Worm (Caenorhabditis elegans) whole organism, young adult: ENCODE results near the gene F44G4.1.

Source experiments
- F22D6.2 ChIP-seq: sonication (generic microtip); optimal IDR thresholded peaks from 2 replicates; lab custom pipeline; 2016; ENCODE audit warnings: mild to moderate bottlenecking, missing genetic modification characterization, missing compliant biosample characterization
- F33H1.4 ChIP-seq: fragments of 200-800 bp; sonication (Bioruptor generic); IDR thresholded peaks from 2 replicates; pipeline ENCODE4 v1.3.6; 2022; ENCODE audit warnings: missing genetic modification reagents, missing genetic modification characterization, missing compliant biosample characterization
- F39B2.1 ChIP-seq: fragments of 200-800 bp; sonication (Bioruptor generic); IDR thresholded peaks from 2 replicates; pipeline ENCODE4 v1.3.6; 2022; ENCODE audit warnings: missing genetic modification reagents, missing genetic modification characterization, missing compliant biosample characterization
- F49E8.2 ChIP-seq: sonication (generic microtip); optimal IDR thresholded peaks from 3 replicates; lab custom pipeline; 2017; ENCODE audit warnings: missing genetic modification characterization, mild to moderate bottlenecking, missing compliant biosample characterization, antibody characterized with exemption, moderate library complexity; ENCODE audit not compliant: insufficient read depth
- K11D2.4 ChIP-seq: fragments of 200-800 bp; sonication (Bioruptor generic); IDR thresholded peaks from 2 replicates; pipeline ENCODE4 v1.3.6; 2022; ENCODE audit warnings: missing genetic modification reagents, missing genetic modification characterization, missing compliant biosample characterization
- Y53F4B.3 ChIP-seq: fragments of 200-800 bp; sonication (Bioruptor generic); IDR thresholded peaks from 2 replicates; pipeline ENCODE4 v1.3.6; 2022; ENCODE audit warnings: missing genetic modification reagents, missing genetic modification characterization, missing compliant biosample characterization
- Y56A3A.18 ChIP-seq: fragments of 200-800 bp; sonication (Bioruptor generic); IDR thresholded peaks from 2 replicates; pipeline ENCODE4 v1.3.6; 2022; ENCODE audit warnings: missing genetic modification reagents, missing genetic modification characterization, missing compliant biosample characterization
- Y79H2A.3 ChIP-seq: fragments of 200-800 bp; sonication (Bioruptor generic); conservative IDR thresholded peaks from 2 replicates; pipeline ENCODE4 v1.3.6; 2022; ENCODE audit warnings: missing genetic modification reagents, missing genetic modification characterization, missing compliant biosample characterization
- Y95B8A.8 ChIP-seq: fragments of 200-800 bp; sonication (Bioruptor generic); IDR thresholded peaks from 2 replicates; pipeline ENCODE4 v1.3.6; 2022; ENCODE audit warnings: missing genetic modification reagents, missing genetic modification characterization, missing compliant biosample characterization
- atf-7 ChIP-seq: sonication (generic microtip); optimal IDR thresholded peaks from 2 replicates; lab custom pipeline; 2017; ENCODE audit warnings: mild to moderate bottlenecking, missing genetic modification characterization, missing compliant biosample characterization
- athp-1 ChIP-seq: sonication (generic microtip); optimal IDR thresholded peaks from 2 replicates; lab custom pipeline; 2017; ENCODE audit warnings: mild to moderate bottlenecking, missing genetic modification characterization, missing compliant biosample characterization
- attf-3 ChIP-seq: fragments of 200-800 bp; sonication (Bioruptor generic); conservative IDR thresholded peaks from 2 replicates; pipeline ENCODE4 v1.3.6; 2022; ENCODE audit warnings: missing genetic modification reagents, missing genetic modification characterization, missing compliant biosample characterization
- attf-5 ChIP-seq: fragments of 200-800 bp; sonication (Bioruptor generic); optimal IDR thresholded peaks from 2 replicates; lab custom pipeline; 2018; ENCODE audit warnings: mild to moderate bottlenecking, missing genetic modification characterization, missing compliant biosample characterization
- bed-2 ChIP-seq: fragments of 200-800 bp; sonication (Bioruptor generic); IDR thresholded peaks from 2 replicates; pipeline ENCODE4 v1.3.6; 2022; ENCODE audit warnings: missing genetic modification reagents, missing genetic modification characterization, missing compliant biosample characterization
- ceh-27 ChIP-seq: fragments of 200-800 bp; sonication (Bioruptor generic); optimal IDR thresholded peaks from 2 replicates; lab custom pipeline; 2018; ENCODE audit warnings: mild to moderate bottlenecking, missing genetic modification characterization, moderate library complexity, missing compliant biosample characterization
- ceh-91 ChIP-seq: fragments of 200-800 bp; sonication (Bioruptor generic); IDR thresholded peaks from 2 replicates; pipeline ENCODE4 v1.3.6; 2022; ENCODE audit warnings: missing genetic modification reagents, missing genetic modification characterization, missing compliant biosample characterization
- dox-1 ChIP-seq: fragments of 200-800 bp; sonication (Bioruptor generic); IDR thresholded peaks from 2 replicates; pipeline ENCODE4 v1.3.6; 2022; ENCODE audit warnings: missing genetic modification reagents, missing genetic modification characterization, missing compliant biosample characterization
- dpl-1 ChIP-seq: fragments of 150-350 bp; optimal IDR thresholded peaks from 2 replicates; lab custom pipeline; 2014; ENCODE audit warnings: missing biosample characterization, missing genetic modification reagents, missing genetic modification characterization
- efl-1 ChIP-seq: fragments of 150-350 bp; optimal IDR thresholded peaks from 2 replicates; lab custom pipeline; 2014; ENCODE audit warnings: missing biosample characterization, missing genetic modification reagents, missing genetic modification characterization
- fkh-3 ChIP-seq: sonication (generic microtip); optimal IDR thresholded peaks from 2 replicates; lab custom pipeline; 2016; ENCODE audit warnings: mild to moderate bottlenecking, missing genetic modification characterization, missing compliant biosample characterization
- gei-17 ChIP-seq: fragments of 200-800 bp; sonication (Bioruptor generic); optimal IDR thresholded peaks from 2 replicates; lab custom pipeline; 2018; ENCODE audit warnings: mild to moderate bottlenecking, missing genetic modification characterization, missing compliant biosample characterization
- him-1 ChIP-seq: sonication (generic microtip); optimal IDR thresholded peaks from 2 replicates; lab custom pipeline; 2016; ENCODE audit warnings: missing genotype, missing genetic modification reagents, missing genetic modification characterization, missing compliant biosample characterization
- hmg-1.2 ChIP-seq: fragments of 200-800 bp; sonication (Bioruptor generic); IDR thresholded peaks from 2 replicates; pipeline ENCODE4 v1.3.6; 2022; ENCODE audit warnings: missing genetic modification reagents, missing genetic modification characterization, missing compliant biosample characterization
- hsf-1 ChIP-seq: fragments of 200-800 bp; sonication (Bioruptor generic); IDR thresholded peaks from 2 replicates; pipeline ENCODE4 v1.3.6; 2022; ENCODE audit warnings: missing genetic modification reagents, missing genetic modification characterization, missing compliant biosample characterization
- lag-1 ChIP-seq: fragments of 200-800 bp; sonication (Bioruptor generic); IDR thresholded peaks from 2 replicates; pipeline ENCODE4 v1.3.6; 2022; ENCODE audit warnings: missing genetic modification reagents, missing genetic modification characterization, missing compliant biosample characterization
- let-526 ChIP-seq: fragments of 200-800 bp; sonication (Bioruptor generic); IDR thresholded peaks from 2 replicates; pipeline ENCODE4 v1.3.6; 2022; ENCODE audit warnings: missing genetic modification reagents, missing genetic modification characterization, missing compliant biosample characterization
- let-607 ChIP-seq, 2 experiments: fragments of 200-800 bp in 1 of 2; sonication (Bioruptor generic) in 1 of 2; sonication (generic microtip) in 1 of 2; optimal IDR thresholded peaks; 2 replicates each; lab custom pipeline; 2016 to 2018; ENCODE audit warnings: mild to moderate bottlenecking in 2 of 2, missing compliant biosample characterization in 2 of 2, missing genetic modification characterization in 2 of 2, moderate library complexity in 2 of 2, missing genotype in 1 of 2
- lin-35 ChIP-seq, 3 experiments: fragments of 150-350 bp in 2 of 3; sonication (generic microtip) in 1 of 3; optimal IDR thresholded peaks; 2 replicates each; lab custom pipeline; 2014 to 2018; ENCODE audit warnings: missing biosample characterization in 3 of 3, missing genetic modification characterization in 3 of 3, missing genetic modification reagents in 3 of 3
- lsl-1 ChIP-seq: fragments of 200-800 bp; sonication (Bioruptor generic); optimal IDR thresholded peaks from 2 replicates; lab custom pipeline; 2018; ENCODE audit warnings: mild to moderate bottlenecking, missing genetic modification characterization, moderate library complexity, missing compliant biosample characterization
- madf-3 ChIP-seq: fragments of 200-800 bp; sonication (Bioruptor generic); IDR thresholded peaks from 2 replicates; pipeline ENCODE4 v1.3.6; 2022; ENCODE audit warnings: missing genetic modification reagents, missing genetic modification characterization, missing compliant biosample characterization
- madf-8 ChIP-seq: fragments of 200-800 bp; sonication (Bioruptor generic); conservative IDR thresholded peaks from 2 replicates; pipeline ENCODE4 v1.3.6; 2022; ENCODE audit warnings: missing genetic modification reagents, missing genetic modification characterization, missing compliant biosample characterization
- nhr-80 ChIP-seq: sonication (generic microtip); optimal IDR thresholded peaks from 2 replicates; lab custom pipeline; 2016; ENCODE audit warnings: missing genetic modification characterization, missing compliant biosample characterization
- rec-8 ChIP-seq, 2 experiments: sonication (generic microtip); optimal IDR thresholded peaks; 2 replicates each; lab custom pipeline; 2016; ENCODE audit warnings: mild to moderate bottlenecking in 2 of 2, missing genetic modification characterization in 2 of 2, missing genetic modification reagents in 2 of 2, missing genotype in 2 of 2, missing biosample characterization in 1 of 2, missing compliant biosample characterization in 1 of 2, moderate library complexity in 1 of 2
- repo-1 ChIP-seq: sonication (generic microtip); optimal IDR thresholded peaks from 2 replicates; lab custom pipeline; 2017; ENCODE audit warnings: mild to moderate bottlenecking, missing genetic modification characterization, missing compliant biosample characterization
- snpc-1.1 ChIP-seq: sonication (generic microtip); optimal IDR thresholded peaks from 2 replicates; lab custom pipeline; 2017; ENCODE audit warnings: missing genetic modification characterization, mild to moderate bottlenecking, missing compliant biosample characterization, antibody characterized with exemption, moderate library complexity, missing genotype, missing genetic modification reagents; ENCODE audit not compliant: insufficient read depth
- snpc-1.3 ChIP-seq: sonication (generic microtip); optimal IDR thresholded peaks from 2 replicates; lab custom pipeline; 2017; ENCODE audit warnings: missing genetic modification characterization, mild to moderate bottlenecking, missing compliant biosample characterization, antibody characterized with exemption, moderate library complexity, missing genotype, missing genetic modification reagents; ENCODE audit not compliant: insufficient read depth
- snpc-3.4 ChIP-seq: sonication (generic microtip); optimal IDR thresholded peaks from 2 replicates; lab custom pipeline; 2017; ENCODE audit warnings: missing genetic modification characterization, mild to moderate bottlenecking, missing compliant biosample characterization, antibody characterized with exemption, moderate library complexity, missing genotype, missing genetic modification reagents
- snpc-4 ChIP-seq, 5 experiments: fragments of 150-350 bp in 1 of 5; sonication (generic microtip) in 4 of 5; optimal IDR thresholded peaks; 2 replicates each; lab custom pipeline; 2014 to 2018; ENCODE audit warnings: missing genetic modification characterization in 5 of 5, missing biosample characterization in 3 of 5, antibody characterized with exemption in 2 of 5, mild to moderate bottlenecking in 2 of 5, missing compliant biosample characterization in 2 of 5, missing genotype in 2 of 5, moderate library complexity in 2 of 5, missing genetic modification reagents in 1 of 5
- unc-130 ChIP-seq: sonication (generic microtip); optimal IDR thresholded peaks from 2 replicates; lab custom pipeline; 2016; ENCODE audit warnings: missing genetic modification reagents, missing genetic modification characterization, missing compliant biosample characterization
- xnd-1 ChIP-seq: sonication (generic microtip); optimal IDR thresholded peaks from 2 replicates; lab custom pipeline; 2016; ENCODE audit warnings: missing genotype, missing genetic modification reagents, missing genetic modification characterization, missing compliant biosample characterization
- zfh-2 ChIP-seq: fragments of 200-800 bp; sonication (Bioruptor generic); conservative IDR thresholded peaks from 2 replicates; pipeline ENCODE4 v1.3.6; 2022; ENCODE audit warnings: missing genetic modification reagents, missing genetic modification characterization, missing compliant biosample characterization
- zim-3 ChIP-seq: sonication (generic microtip); optimal IDR thresholded peaks from 2 replicates; lab custom pipeline; 2017; ENCODE audit warnings: mild to moderate bottlenecking, missing genetic modification characterization, moderate library complexity, missing compliant biosample characterization
- ztf-22 ChIP-seq: fragments of 200-800 bp; sonication (Bioruptor generic); optimal IDR thresholded peaks from 2 replicates; lab custom pipeline; 2018; ENCODE audit warnings: mild to moderate bottlenecking, missing genetic modification characterization, moderate library complexity, missing compliant biosample characterization
- ztf-28 ChIP-seq: fragments of 200-800 bp; sonication (Bioruptor generic); IDR thresholded peaks from 2 replicates; pipeline ENCODE4 v1.3.6; 2022; ENCODE audit warnings: missing genetic modification reagents, missing genetic modification characterization, missing compliant biosample characterization

Gene F44G4.1

ce11 chrII:8969251-8970183 lies 24.9 kb upstream of the F44G4.1 start, which contains the start of the genes szy-20 and C18E9.5:
Gene szy-20, minus strand, starts transcription at chrII:8969333.
Gene C18E9.5, plus strand, starts transcription at chrII:8969980.
- no peak for TF ChIP-seq snpc-4 (GFP tag; optimal IDR thresholded peaks at IDR 0.05; lab: Kevin White, UChicago)
- peak in 1 of 4 experiments; percentile 35 for TF ChIP-seq snpc-4 (tag; optimal IDR thresholded peaks at IDR 0.05; lab: Kevin White, UChicago)
- no peak for TF ChIP-seq rec-8 (tag; optimal IDR thresholded peaks at IDR 0.05; lab: Kevin White, UChicago)
- TF ChIP-seq ceh-91 (GFP tag; lab: Robert Waterston, UW) = peak; percentile 58
- TF ChIP-seq attf-3 = peak; percentile 75
- TF ChIP-seq attf-5 = peak; percentile 67
- TF ChIP-seq madf-3 (GFP tag; lab: Robert Waterston, UW) = 0 out of 2 replicates have a peak, but pooled peaks have one; percentile 56
- no peak for TF ChIP-seq let-526 (GFP tag; lab: Robert Waterston, UW)
- no peak for TF ChIP-seq ceh-27 (GFP tag; lab: Kevin White, UChicago)
- no peak for TF ChIP-seq zim-3 (tag; lab: Kevin White, UChicago)
- TF ChIP-seq repo-1 (tag; lab: Kevin White, UChicago) = peak; percentile 23
- TF ChIP-seq let-607 (tag; optimal IDR thresholded peaks at IDR 0.05; lab: Kevin White, UChicago) = peak in 1 of 2 experiments; percentile 23
- TF ChIP-seq bed-2 (GFP tag; lab: Robert Waterston, UW) = no peak
- TF ChIP-seq Y95B8A.8 (GFP tag; lab: Robert Waterston, UW) = 0 out of 2 replicates have a peak, but pooled peaks have one; percentile 33
- no peak for TF ChIP-seq ztf-22 (GFP tag; lab: Kevin White, UChicago)
- no peak for TF ChIP-seq Y53F4B.3
- no peak for TF ChIP-seq Y79H2A.3 (GFP tag; lab: Robert Waterston, UW)
- peak; percentile 46 for TF ChIP-seq him-1 (tag; lab: Kevin White, UChicago)
- peak; percentile 69; the same call in 1 of the 2 replicates for TF ChIP-seq zfh-2
- TF ChIP-seq F49E8.2 (tag; lab: Kevin White, UChicago) = peak; percentile 79
- peak; percentile 61 for TF ChIP-seq snpc-1.3 (tag; lab: Kevin White, UChicago)
- TF ChIP-seq fkh-3 = no peak
- TF ChIP-seq xnd-1 (tag; lab: Kevin White, UChicago) = peak; percentile 84
- TF ChIP-seq F22D6.2 (tag; lab: Kevin White, UChicago) = no peak
- TF ChIP-seq lsl-1 (GFP tag; lab: Kevin White, UChicago) = peak; percentile 96
- peak; percentile 64; the same call in 1 of the 2 replicates for TF ChIP-seq K11D2.4 (GFP tag; lab: Robert Waterston, UW)
- peak; percentile 40 for TF ChIP-seq snpc-3.4 (tag; lab: Kevin White, UChicago)
- peak; percentile 15 for TF ChIP-seq unc-130 (GFP tag; lab: Kevin White, UChicago)
- TF ChIP-seq F33H1.4 (GFP tag; lab: Robert Waterston, UW) = peak; percentile 66
- TF ChIP-seq hmg-1.2 (GFP tag; lab: Robert Waterston, UW) = peak; percentile 47
- peak; percentile 71 for TF ChIP-seq dox-1
- TF ChIP-seq Y56A3A.18 (GFP tag; lab: Robert Waterston, UW) = no peak
- TF ChIP-seq atf-7 (tag; lab: Kevin White, UChicago) = no peak
- peak; percentile 41 for TF ChIP-seq athp-1 (tag; lab: Kevin White, UChicago)
- TF ChIP-seq efl-1 (GFP tag; lab: Kevin White, UChicago) = peak; percentile 62
- TF ChIP-seq dpl-1 (GFP tag; lab: Kevin White, UChicago) = peak; percentile 82
- peak; percentile 72 for TF ChIP-seq nhr-80 (tag; lab: Kevin White, UChicago)
- TF ChIP-seq snpc-1.1 (tag; lab: Kevin White, UChicago) = peak; percentile 26
- no peak for TF ChIP-seq lag-1 (GFP tag; lab: Robert Waterston, UW)
- TF ChIP-seq gei-17 (GFP tag; lab: Kevin White, UChicago) = no peak
- no peak for TF ChIP-seq hsf-1 (GFP tag; lab: Robert Waterston, UW)
- TF ChIP-seq lin-35 (GFP tag; optimal IDR thresholded peaks at IDR 0.05; lab: Kevin White, UChicago) = peak; percentile 28 to 96 (median 73)
- TF ChIP-seq F39B2.1 (GFP tag; lab: Robert Waterston, UW) = no peak
- peak; percentile 88 for TF ChIP-seq madf-8 (GFP tag; lab: Robert Waterston, UW)
- peak; percentile 33; the same call in 1 of the 2 replicates for TF ChIP-seq ztf-28
